Fruit fly (Drosophila melanogaster) whole organism, embryonic: ENCODE data around the gene MCTS1.

ENCODE experiments used
- ATbp ChIP-seq: fragments of 200-800 bp; sonication (Bioruptor generic); optimal IDR thresholded peaks from 2 replicates; lab custom pipeline; 2017; ENCODE audit warnings: missing biosample characterization, mild to moderate bottlenecking, missing genetic modification characterization, missing genetic modification reagents
- B-H2 ChIP-seq: fragments of 200-800 bp; sonication (Bioruptor generic); optimal IDR thresholded peaks from 2 replicates; lab custom pipeline; 2018; ENCODE audit warnings: missing biosample characterization, mild to moderate bottlenecking, missing genetic modification characterization
- Blimp-1 ChIP-seq: fragments of 200-800 bp; sonication (Bioruptor generic); optimal IDR thresholded peaks from 3 replicates; lab custom pipeline; 2018; ENCODE audit warnings: missing biosample characterization, missing genetic modification characterization, mild to moderate bottlenecking, moderate library complexity, missing genetic modification reagents
- CG10431 ChIP-seq: fragments of 200-800 bp; sonication (Bioruptor generic); optimal IDR thresholded peaks from 3 replicates; lab custom pipeline; 2018; ENCODE audit warnings: missing biosample characterization, mild to moderate bottlenecking, missing genetic modification characterization
- CG10543 ChIP-seq: fragments of 200-800 bp; sonication (Bioruptor generic); optimal IDR thresholded peaks from 3 replicates; lab custom pipeline; 2017; ENCODE audit warnings: missing biosample characterization, mild to moderate bottlenecking, missing genetic modification characterization, moderate library complexity
- CG11504 ChIP-seq: fragments of 200-800 bp; sonication (Bioruptor generic); optimal IDR thresholded peaks from 3 replicates; lab custom pipeline; 2019; ENCODE audit warnings: missing biosample characterization, mild to moderate bottlenecking, missing genetic modification characterization, moderate library complexity
- CG12659 ChIP-seq: fragments of 200-800 bp; sonication (Bioruptor generic); optimal IDR thresholded peaks from 3 replicates; lab custom pipeline; 2017; ENCODE audit warnings: mild to moderate bottlenecking, missing biosample characterization, missing genetic modification reagents, missing genetic modification characterization
- CG1529 ChIP-seq: fragments of 200-800 bp; sonication (Bioruptor generic); optimal IDR thresholded peaks from 3 replicates; lab custom pipeline; 2018; ENCODE audit warnings: missing biosample characterization, missing genetic modification characterization
- CG15479 ChIP-seq: fragments of 200-800 bp; sonication (Bioruptor generic); optimal IDR thresholded peaks from 3 replicates; lab custom pipeline; 2019; ENCODE audit warnings: missing biosample characterization, mild to moderate bottlenecking, missing genetic modification characterization, moderate library complexity
- CG1792 ChIP-seq: fragments of 200-800 bp; sonication (Bioruptor generic); optimal IDR thresholded peaks from 2 replicates; lab custom pipeline; 2016; ENCODE audit warnings: missing biosample characterization, missing genetic modification characterization
- CG18262 ChIP-seq: fragments of 200-800 bp; optimal IDR thresholded peaks from 3 replicates; lab custom pipeline; 2019; ENCODE audit warnings: missing biosample characterization, mild to moderate bottlenecking, missing genetic modification characterization, moderate library complexity
- CG2678 ChIP-seq: fragments of 200-800 bp; sonication (Bioruptor generic); optimal IDR thresholded peaks from 3 replicates; lab custom pipeline; 2019; ENCODE audit warnings: missing biosample characterization, mild to moderate bottlenecking, missing genetic modification characterization, moderate library complexity
- CG2875 ChIP-seq: fragments of 200-800 bp; sonication (Bioruptor generic); optimal IDR thresholded peaks from 2 replicates; lab custom pipeline; 2017; ENCODE audit warnings: missing biosample characterization, mild to moderate bottlenecking, missing genetic modification characterization, missing genetic modification reagents
- CG30403 ChIP-seq: fragments of 200-800 bp; sonication (Bioruptor generic); optimal IDR thresholded peaks from 3 replicates; lab custom pipeline; 2016; ENCODE audit warnings: missing biosample characterization, missing genetic modification characterization
- CG34422 ChIP-seq: fragments of 200-800 bp; sonication (Bioruptor generic); IDR thresholded peaks from 3 replicates; pipeline ENCODE4 v1.3.6; 2022; ENCODE audit warnings: missing biosample characterization, missing genetic modification characterization
- CG43689 ChIP-seq: fragments of 200-800 bp; sonication (Bioruptor generic); IDR thresholded peaks from 2 replicates; pipeline ENCODE4 v1.3.6; 2022; ENCODE audit warnings: missing biosample characterization, missing genetic modification characterization
- CG4404 ChIP-seq: fragments of 200-800 bp; sonication (Bioruptor generic); IDR thresholded peaks from 2 replicates; pipeline ENCODE4 v1.3.6; 2022; ENCODE audit warnings: missing biosample characterization, missing genetic modification characterization
- CG6689 ChIP-seq: fragments of 200-800 bp; sonication (Bioruptor generic); IDR thresholded peaks from 2 replicates; pipeline ENCODE4 v1.3.6; 2022; ENCODE audit warnings: missing biosample characterization, missing genetic modification characterization
- CG6813 ChIP-seq: fragments of 200-800 bp; sonication (Bioruptor generic); optimal IDR thresholded peaks from 2 replicates; lab custom pipeline; 2017; ENCODE audit warnings: missing biosample characterization, missing genetic modification characterization, mild to moderate bottlenecking, moderate library complexity, missing genetic modification reagents
- CG7372 ChIP-seq: fragments of 200-800 bp; sonication (Bioruptor generic); IDR thresholded peaks from 2 replicates; pipeline ENCODE4 v1.3.6; 2022; ENCODE audit warnings: missing biosample characterization, missing genetic modification characterization
- CG8388 ChIP-seq: fragments of 200-800 bp; sonication (Bioruptor generic); optimal IDR thresholded peaks from 2 replicates; lab custom pipeline; 2019; ENCODE audit warnings: missing biosample characterization, mild to moderate bottlenecking, missing genetic modification characterization, moderate library complexity
- D ChIP-seq, 2 experiments: fragments of 200-800 bp in 1 of 2; fragments of >200 bp in 1 of 2; sonication (Bioruptor generic) in 1 of 2; optimal IDR thresholded peaks; 2 replicates in 1 of 2; 3 replicates in 1 of 2; lab custom pipeline; 2017; ENCODE audit warnings: mild to moderate bottlenecking in 1 of 2, missing biosample characterization in 1 of 2, missing genetic modification characterization in 1 of 2, missing genetic modification reagents in 1 of 2
- Hr78 ChIP-seq, 2 experiments: fragments of 200-800 bp in 1 of 2; fragments of >200 bp in 1 of 2; sonication (Bioruptor generic) in 1 of 2; optimal IDR thresholded peaks; 2 replicates each; lab custom pipeline; 2017 to 2019; ENCODE audit warnings: missing biosample characterization in 2 of 2, missing genetic modification characterization in 2 of 2, mild to moderate bottlenecking in 1 of 2, moderate library complexity in 1 of 2
- Hsf ChIP-seq: fragments of 200-800 bp; sonication (Bioruptor generic); optimal IDR thresholded peaks from 3 replicates; lab custom pipeline; 2016; ENCODE audit warnings: missing biosample characterization, missing genetic modification characterization
- Lim3 ChIP-seq: fragments of 200-800 bp; sonication (Bioruptor generic); IDR thresholded peaks from 2 replicates; pipeline ENCODE4 v1.3.6; 2022; ENCODE audit warnings: missing biosample characterization, missing genetic modification characterization
- Mes4 ChIP-seq: fragments of 200-800 bp; sonication (Bioruptor generic); optimal IDR thresholded peaks from 2 replicates; lab custom pipeline; 2016; ENCODE audit warnings: missing biosample characterization, missing genetic modification characterization
- Nf-YB ChIP-seq: fragments of 200-800 bp; sonication (Bioruptor generic); optimal IDR thresholded peaks from 3 replicates; lab custom pipeline; 2019; ENCODE audit warnings: missing biosample characterization, mild to moderate bottlenecking, missing genetic modification characterization, moderate library complexity
- Oli ChIP-seq: fragments of 200-800 bp; sonication (Bioruptor generic); optimal IDR thresholded peaks from 2 replicates; lab custom pipeline; 2018; ENCODE audit warnings: missing biosample characterization, mild to moderate bottlenecking, missing genetic modification characterization, moderate library complexity
- Pdp1 ChIP-seq, 2 experiments: fragments of 200-800 bp; sonication (Bioruptor generic); optimal IDR thresholded peaks; 3 replicates each; lab custom pipeline; 2016; ENCODE audit warnings: missing biosample characterization in 2 of 2, missing genetic modification characterization in 2 of 2, mild to moderate bottlenecking in 1 of 2, moderate library complexity in 1 of 2
- Sox100B ChIP-seq: fragments of 200-800 bp; sonication (Bioruptor generic); optimal IDR thresholded peaks from 3 replicates; lab custom pipeline; 2018; ENCODE audit warnings: missing biosample characterization, mild to moderate bottlenecking, missing genetic modification characterization
- Sox102F ChIP-seq: fragments of 200-800 bp; sonication (Bioruptor generic); optimal IDR thresholded peaks from 2 replicates; lab custom pipeline; 2018; ENCODE audit warnings: missing biosample characterization, mild to moderate bottlenecking, missing genetic modification characterization, moderate library complexity
- chm ChIP-seq: fragments of 200-800 bp; sonication (Bioruptor generic); IDR thresholded peaks from 2 replicates; pipeline ENCODE4 v1.3.6; 2022; ENCODE audit warnings: missing biosample characterization, missing genetic modification characterization
- disco-r ChIP-seq: fragments of 200-800 bp; sonication (Bioruptor generic); optimal IDR thresholded peaks from 2 replicates; lab custom pipeline; 2016; ENCODE audit warnings: missing biosample characterization, missing genetic modification characterization
- dpn ChIP-seq, 2 experiments: fragments of 200-800 bp; sonication (Bioruptor generic); optimal IDR thresholded peaks; 3 replicates each; lab custom pipeline; 2016; ENCODE audit warnings: missing biosample characterization in 2 of 2, missing genetic modification characterization in 2 of 2
- grau ChIP-seq: fragments of 200-800 bp; optimal IDR thresholded peaks from 3 replicates; lab custom pipeline; 2019; ENCODE audit warnings: missing biosample characterization, mild to moderate bottlenecking, missing genetic modification characterization, moderate library complexity
- peb ChIP-seq: fragments of 200-800 bp; sonication (Bioruptor generic); IDR thresholded peaks from 2 replicates; pipeline ENCODE4 v1.3.6; 2022; ENCODE audit warnings: missing biosample characterization, missing genetic modification characterization
- pfk ChIP-seq: fragments of 200-800 bp; sonication (Bioruptor generic); optimal IDR thresholded peaks from 2 replicates; lab custom pipeline; 2018; ENCODE audit warnings: missing biosample characterization, mild to moderate bottlenecking, missing genetic modification characterization, moderate library complexity
- prd ChIP-seq, 3 experiments: fragments of >200 bp in 2 of 3; fragments of 200-800 bp in 1 of 3; sonication (Bioruptor generic) in 1 of 3; optimal IDR thresholded peaks in 2 of 3; IDR thresholded peaks in 1 of 3; 2 replicates in 2 of 3; 3 replicates in 1 of 3; pipeline versions ENCODE4 v1.3.6 to Lab custom; 2017 to 2022; ENCODE audit warnings: missing biosample characterization in 1 of 3, missing genetic modification characterization in 1 of 3
- pros ChIP-seq: fragments of 200-800 bp; sonication (Bioruptor generic); optimal IDR thresholded peaks from 3 replicates; lab custom pipeline; 2019; ENCODE audit warnings: missing biosample characterization, mild to moderate bottlenecking, missing genetic modification characterization, moderate library complexity
- row ChIP-seq: fragments of 200-800 bp; sonication (Bioruptor generic); IDR thresholded peaks from 3 replicates; pipeline ENCODE4 v1.3.6; 2022; ENCODE audit warnings: missing biosample characterization, missing genetic modification characterization
- salm ChIP-seq: fragments of 200-800 bp; sonication (Bioruptor generic); optimal IDR thresholded peaks from 2 replicates; lab custom pipeline; 2018; ENCODE audit warnings: missing biosample characterization, mild to moderate bottlenecking, missing genetic modification characterization
- shn ChIP-seq: fragments of 200-800 bp; sonication (Bioruptor generic); optimal IDR thresholded peaks from 3 replicates; lab custom pipeline; 2016; ENCODE audit warnings: missing biosample characterization, missing genetic modification characterization
- stc ChIP-seq: fragments of 200-800 bp; sonication (Bioruptor generic); IDR thresholded peaks from 2 replicates; pipeline ENCODE4 v1.3.6; 2022; ENCODE audit warnings: missing biosample characterization, missing genetic modification characterization
- tap ChIP-seq: fragments of 200-800 bp; optimal IDR thresholded peaks from 3 replicates; lab custom pipeline; 2019; ENCODE audit warnings: missing biosample characterization, mild to moderate bottlenecking, missing genetic modification characterization, moderate library complexity
- toy ChIP-seq: fragments of 200-800 bp; sonication (Bioruptor generic); IDR thresholded peaks from 2 replicates; pipeline ENCODE4 v1.3.6; 2022; ENCODE audit warnings: missing biosample characterization, missing genetic modification characterization
- trem ChIP-seq: fragments of 200-800 bp; optimal IDR thresholded peaks from 3 replicates; lab custom pipeline; 2019; ENCODE audit warnings: missing biosample characterization, mild to moderate bottlenecking, missing genetic modification characterization, moderate library complexity
- trh ChIP-seq: fragments of 200-800 bp; sonication (Bioruptor generic); optimal IDR thresholded peaks from 2 replicates; lab custom pipeline; 2016; ENCODE audit warnings: missing biosample characterization, missing genetic modification characterization
- unpg ChIP-seq: fragments of 200-800 bp; sonication (Bioruptor generic); optimal IDR thresholded peaks from 3 replicates; lab custom pipeline; 2018; ENCODE audit warnings: missing biosample characterization, mild to moderate bottlenecking, missing genetic modification characterization, moderate library complexity

MCTS1 gene

dm6 chrX:6077043-6077547 is 39.4 kb downstream of the MCTS1 start (continued):
- TF ChIP-seq CG7372 (GFP tag; lab: Robert Waterston, UW), result no peak
- TF ChIP-seq Nf-YB, result no peak
- TF ChIP-seq Hsf (GFP tag; lab: Kevin White, UChicago), result no peak
- TF ChIP-seq D (optimal IDR thresholded peaks at IDR 0.05; lab: Kevin White, UChicago), result no peak
- peak; percentile 8 for TF ChIP-seq D (GFP tag; optimal IDR thresholded peaks at IDR 0.05; lab: Kevin White, UChicago)
- no peak for TF ChIP-seq trh (GFP tag; lab: Kevin White, UChicago)
- TF ChIP-seq CG6813 (GFP tag; lab: Kevin White, UChicago), result no peak
- TF ChIP-seq stc (GFP tag; lab: Robert Waterston, UW), result no peak
- peak; percentile 40 for TF ChIP-seq CG30403
- TF ChIP-seq CG6689, result 0 out of 2 replicates have a peak, but pooled peaks have one; percentile 11
- peak; percentile 72 for TF ChIP-seq Sox102F (GFP tag; lab: Kevin White, UChicago)
- TF ChIP-seq CG11504 (tag; lab: Kevin White, UChicago), result peak; percentile 72
- peak; percentile 56 for TF ChIP-seq CG2678 (tag; lab: Kevin White, UChicago)
- peak in 1 of 2 experiments; percentile 32 for TF ChIP-seq dpn (GFP tag; optimal IDR thresholded peaks at IDR 0.05; lab: Kevin White, UChicago)
- TF ChIP-seq Sox100B (GFP tag; lab: Kevin White, UChicago), result peak; percentile 38
- TF ChIP-seq CG34422 (GFP tag; lab: Robert Waterston, UW), result no peak
- TF ChIP-seq CG1792, result no peak
- TF ChIP-seq pros (GFP tag; lab: Kevin White, UChicago), result peak; percentile 16
- TF ChIP-seq CG8388 (GFP tag; lab: Kevin White, UChicago), result peak; percentile 45
- TF ChIP-seq Blimp-1 (GFP tag; lab: Kevin White, UChicago), result peak; percentile 78
- peak; percentile 23 for TF ChIP-seq CG2875
- TF ChIP-seq CG43689, result no peak
- TF ChIP-seq chm (GFP tag; lab: Robert Waterston, UW), result peak; percentile 6; the same call in 1 of the 2 replicates
- TF ChIP-seq CG4404 (GFP tag; lab: Robert Waterston, UW), result no peak
- TF ChIP-seq B-H2 (GFP tag; lab: Kevin White, UChicago), result no peak
- TF ChIP-seq CG18262 (tag; lab: Kevin White, UChicago), result peak; percentile 49
- no peak for TF ChIP-seq pfk (GFP tag; lab: Kevin White, UChicago)
- TF ChIP-seq CG12659 (GFP tag; lab: Kevin White, UChicago), result peak; percentile 10
- peak; percentile 20 for TF ChIP-seq salm (tag; lab: Kevin White, UChicago)
- peak; percentile 26 for TF ChIP-seq Oli
- no peak for TF ChIP-seq disco-r (GFP tag; lab: Kevin White, UChicago)
- peak; percentile 26 for TF ChIP-seq row (GFP tag; lab: Robert Waterston, UW)
- no peak for TF ChIP-seq shn
- no peak for TF ChIP-seq prd (optimal IDR thresholded peaks at IDR 0.05; lab: Kevin White, UChicago)
- TF ChIP-seq prd (GFP tag; IDR thresholded peaks at IDR 0.05; lab: Robert Waterston, UW), result 0 out of 3 replicates have a peak, but pooled peaks have one; percentile 23
- TF ChIP-seq toy (GFP tag; lab: Robert Waterston, UW), result no peak
- TF ChIP-seq peb, result no peak
- peak; percentile 36 for TF ChIP-seq grau (tag; lab: Kevin White, UChicago)
- peak; percentile 37 for TF ChIP-seq ATbp
- TF ChIP-seq Lim3, result no peak
- TF ChIP-seq Pdp1 (GFP tag; optimal IDR thresholded peaks at IDR 0.05; lab: Kevin White, UChicago), result peak in 1 of 2 experiments; percentile 24
- TF ChIP-seq unpg, result peak; percentile 44
- no peak for TF ChIP-seq CG15479
- TF ChIP-seq Mes4 (GFP tag; lab: Kevin White, UChicago), result no peak
- no peak for TF ChIP-seq tap (tag; lab: Kevin White, UChicago)
- peak; percentile 3 for TF ChIP-seq trem (tag; lab: Kevin White, UChicago)
- TF ChIP-seq Hr78 (GFP tag; optimal IDR thresholded peaks at IDR 0.05; lab: Kevin White, UChicago), result peak in 1 of 2 experiments; percentile 56
- TF ChIP-seq CG1529, result peak; percentile 7
- peak; percentile 8 for TF ChIP-seq CG10431
- peak; percentile 10 for TF ChIP-seq CG10543 (GFP tag; lab: Kevin White, UChicago)
